Fruit fly (Drosophila melanogaster) whole organism, embryonic: ENCODE data around the gene CG10638.

Experiments used
- Asciz ChIP-seq: fragments of 200-800 bp; sonication (Bioruptor generic); optimal IDR thresholded peaks from 2 replicates; lab custom pipeline; 2017; ENCODE audit warnings: missing biosample characterization, mild to moderate bottlenecking, missing genetic modification characterization, missing genetic modification reagents
- Atf6 ChIP-seq: fragments of 200-800 bp; sonication (Bioruptor generic); IDR thresholded peaks from 2 replicates; pipeline ENCODE4 v1.3.6; 2022; ENCODE audit warnings: missing biosample characterization, missing genetic modification characterization
- Awh ChIP-seq: fragments of 200-800 bp; sonication (Bioruptor generic); IDR thresholded peaks from 2 replicates; pipeline ENCODE4, ENCODE4 v1.3.6; 2022; ENCODE audit warnings: missing biosample characterization, missing genetic modification characterization
- B-H1 ChIP-seq: fragments of 200-800 bp; sonication (Bioruptor generic); IDR thresholded peaks from 3 replicates; pipeline ENCODE4 v1.3.6; 2022; ENCODE audit warnings: missing biosample characterization, missing genetic modification characterization
- BtbVII ChIP-seq: fragments of 200-800 bp; sonication (Bioruptor generic); optimal IDR thresholded peaks from 3 replicates; lab custom pipeline; 2017; ENCODE audit warnings: missing biosample characterization, mild to moderate bottlenecking, missing genetic modification characterization
- CG11085 ChIP-seq: fragments of 200-800 bp; sonication (Bioruptor generic); IDR thresholded peaks from 2 replicates; pipeline ENCODE4 v1.3.6; 2022; ENCODE audit warnings: missing biosample characterization, missing genetic modification characterization
- CG11093 ChIP-seq: fragments of 200-800 bp; sonication (Bioruptor generic); IDR thresholded peaks from 3 replicates; pipeline ENCODE4 v1.3.6; 2022; ENCODE audit warnings: missing biosample characterization, missing genetic modification characterization
- CG11398 ChIP-seq: fragments of 200-800 bp; sonication (Bioruptor generic); optimal IDR thresholded peaks from 2 replicates; lab custom pipeline; 2016; ENCODE audit warnings: missing biosample characterization, missing genetic modification characterization
- CG13296 ChIP-seq: fragments of 200-800 bp; sonication (Bioruptor generic); optimal IDR thresholded peaks from 3 replicates; lab custom pipeline; 2018; ENCODE audit warnings: missing biosample characterization, mild to moderate bottlenecking, missing genetic modification characterization
- CG13894 ChIP-seq: fragments of 200-800 bp; sonication (Bioruptor generic); optimal IDR thresholded peaks from 3 replicates; lab custom pipeline; 2018; ENCODE audit warnings: missing biosample characterization, mild to moderate bottlenecking, missing genetic modification characterization, moderate library complexity
- CG1529 ChIP-seq: fragments of 200-800 bp; sonication (Bioruptor generic); optimal IDR thresholded peaks from 3 replicates; lab custom pipeline; 2018; ENCODE audit warnings: missing biosample characterization, missing genetic modification characterization
- CG15479 ChIP-seq: fragments of 200-800 bp; sonication (Bioruptor generic); optimal IDR thresholded peaks from 3 replicates; lab custom pipeline; 2019; ENCODE audit warnings: missing biosample characterization, mild to moderate bottlenecking, missing genetic modification characterization, moderate library complexity
- CG1602 ChIP-seq: fragments of 200-800 bp; sonication (Bioruptor generic); optimal IDR thresholded peaks from 3 replicates; lab custom pipeline; 2016; ENCODE audit warnings: missing biosample characterization, missing genetic modification characterization
- CG17359 ChIP-seq: fragments of 200-800 bp; sonication (Bioruptor generic); optimal IDR thresholded peaks from 3 replicates; lab custom pipeline; 2018; ENCODE audit warnings: missing biosample characterization, mild to moderate bottlenecking, missing genetic modification characterization, moderate library complexity
- CG3847 ChIP-seq: fragments of 200-800 bp; sonication (Bioruptor generic); IDR thresholded peaks from 2 replicates; pipeline ENCODE4 v1.3.6; 2022; ENCODE audit warnings: missing biosample characterization, missing genetic modification characterization
- CG3995 ChIP-seq: fragments of 200-800 bp; sonication (Bioruptor generic); optimal IDR thresholded peaks from 3 replicates; lab custom pipeline; 2016; ENCODE audit warnings: missing biosample characterization, missing genetic modification characterization
- CG42726 ChIP-seq: fragments of 200-800 bp; sonication (Bioruptor generic); IDR thresholded peaks from 2 replicates; pipeline ENCODE4 v1.3.6; 2022; ENCODE audit warnings: missing biosample characterization, missing genetic modification characterization; ENCODE audit not compliant: partially characterized antibody
- CG8089 ChIP-seq: fragments of 200-800 bp; sonication (Bioruptor generic); optimal IDR thresholded peaks from 3 replicates; lab custom pipeline; 2016; ENCODE audit warnings: missing biosample characterization, missing genetic modification characterization
- CrebB ChIP-seq: fragments of 200-800 bp; sonication (Bioruptor generic); optimal IDR thresholded peaks from 3 replicates; lab custom pipeline; 2018; ENCODE audit warnings: missing biosample characterization, mild to moderate bottlenecking, missing genetic modification characterization
- Dp ChIP-seq: fragments of 200-800 bp; sonication (Bioruptor generic); optimal IDR thresholded peaks from 2 replicates; lab custom pipeline; 2018; ENCODE audit warnings: missing biosample characterization, mild to moderate bottlenecking, missing genetic modification characterization, moderate library complexity
- ERR ChIP-seq: fragments of 200-800 bp; sonication (Bioruptor generic); optimal IDR thresholded peaks from 2 replicates; lab custom pipeline; 2016; ENCODE audit warnings: missing biosample characterization, missing genetic modification characterization
- Gug ChIP-seq: fragments of 200-800 bp; sonication (Bioruptor generic); IDR thresholded peaks from 4 replicates; pipeline ENCODE4 v1.3.6; 2022; ENCODE audit warnings: missing biosample characterization, missing genetic modification characterization
- HLHmδ ChIP-seq: fragments of 200-800 bp; sonication (Bioruptor generic); optimal IDR thresholded peaks from 2 replicates; lab custom pipeline; 2018; ENCODE audit warnings: missing biosample characterization, mild to moderate bottlenecking, missing genetic modification characterization, moderate library complexity
- Hr78 ChIP-seq, 2 experiments: fragments of 200-800 bp in 1 of 2; fragments of >200 bp in 1 of 2; sonication (Bioruptor generic) in 1 of 2; optimal IDR thresholded peaks; 2 replicates each; lab custom pipeline; 2017 to 2019; ENCODE audit warnings: missing biosample characterization in 2 of 2, missing genetic modification characterization in 2 of 2, mild to moderate bottlenecking in 1 of 2, moderate library complexity in 1 of 2
- Max ChIP-seq: fragments of 200-800 bp; sonication (Bioruptor generic); optimal IDR thresholded peaks from 2 replicates; lab custom pipeline; 2016; ENCODE audit warnings: missing biosample characterization, mild to moderate bottlenecking, missing genetic modification characterization
- Mes4 ChIP-seq: fragments of 200-800 bp; sonication (Bioruptor generic); optimal IDR thresholded peaks from 2 replicates; lab custom pipeline; 2016; ENCODE audit warnings: missing biosample characterization, missing genetic modification characterization
- Mrtf ChIP-seq: fragments of 200-800 bp; sonication (Bioruptor generic); IDR thresholded peaks from 3 replicates; pipeline ENCODE4 v1.3.6; 2022; ENCODE audit warnings: missing biosample characterization, missing genetic modification characterization
- Opbp ChIP-seq: fragments of 200-800 bp; sonication (Bioruptor generic); IDR thresholded peaks from 3 replicates; pipeline ENCODE4 v1.3.6; 2022; ENCODE audit warnings: missing biosample characterization, missing genetic modification characterization; ENCODE audit not compliant: partially characterized antibody
- Rfx ChIP-seq: fragments of 200-800 bp; sonication (Bioruptor generic); IDR thresholded peaks from 2 replicates; pipeline ENCODE4 v1.3.6; 2022; ENCODE audit warnings: missing biosample characterization, missing genetic modification characterization
- Side ChIP-seq: fragments of 200-800 bp; sonication (Bioruptor generic); optimal IDR thresholded peaks from 2 replicates; lab custom pipeline; 2016; ENCODE audit warnings: missing biosample characterization, missing genetic modification characterization
- TFAM ChIP-seq: fragments of 200-800 bp; sonication (Bioruptor generic); optimal IDR thresholded peaks from 2 replicates; lab custom pipeline; 2017; ENCODE audit warnings: missing biosample characterization, missing genetic modification characterization, inconsistent platforms
- Trl ChIP-seq, 3 experiments: fragments of >200 bp in 2 of 3; fragments of 200-800 bp in 1 of 3; sonication (Bioruptor generic) in 1 of 3; optimal IDR thresholded peaks; 2 replicates in 1 of 3; 3 replicates in 2 of 3; lab custom pipeline; 2016 to 2017; ENCODE audit warnings: missing biosample characterization in 1 of 3, missing genetic modification characterization in 1 of 3
- ems ChIP-seq: fragments of 200-800 bp; sonication (Bioruptor generic); optimal IDR thresholded peaks from 3 replicates; lab custom pipeline; 2016; ENCODE audit warnings: missing biosample characterization, missing genetic modification characterization
- grn ChIP-seq: fragments of 200-800 bp; sonication (Bioruptor generic); optimal IDR thresholded peaks from 3 replicates; lab custom pipeline; 2017; ENCODE audit warnings: missing biosample characterization, missing genetic modification characterization
- her ChIP-seq: fragments of 200-800 bp; sonication (Bioruptor generic); optimal IDR thresholded peaks from 2 replicates; lab custom pipeline; 2016; ENCODE audit warnings: missing biosample characterization, missing genetic modification characterization
- hkb ChIP-seq, 2 experiments: fragments of 200-800 bp in 1 of 2; fragments of >200 bp in 1 of 2; sonication (Bioruptor generic) in 1 of 2; IDR thresholded peaks in 1 of 2; optimal IDR thresholded peaks in 1 of 2; 2 replicates each; pipeline versions ENCODE4 v1.3.6 to Lab custom; 2017 to 2022; ENCODE audit warnings: missing biosample characterization in 1 of 2, missing genetic modification characterization in 1 of 2
- ind ChIP-seq: fragments of 200-800 bp; sonication (Bioruptor generic); optimal IDR thresholded peaks from 3 replicates; lab custom pipeline; 2016; ENCODE audit warnings: missing biosample characterization, missing genetic modification characterization
- insv ChIP-seq, 2 experiments: fragments of 200-800 bp; sonication (Bioruptor generic); optimal IDR thresholded peaks; 3 replicates each; lab custom pipeline; 2016 to 2018; ENCODE audit warnings: missing biosample characterization in 2 of 2, missing genetic modification characterization in 2 of 2
- jigr1 ChIP-seq: fragments of 200-800 bp; sonication (Bioruptor generic); IDR thresholded peaks from 3 replicates; pipeline ENCODE4 v1.3.6; 2022; ENCODE audit warnings: missing biosample characterization, missing genetic modification characterization
- kah ChIP-seq: fragments of 200-800 bp; sonication (Bioruptor generic); optimal IDR thresholded peaks from 2 replicates; lab custom pipeline; 2018; ENCODE audit warnings: missing biosample characterization, mild to moderate bottlenecking, missing genetic modification characterization
- kni ChIP-seq: fragments of 200-800 bp; sonication (Bioruptor generic); optimal IDR thresholded peaks from 3 replicates; lab custom pipeline; 2017; ENCODE audit warnings: mild to moderate bottlenecking, missing biosample characterization, missing genetic modification reagents, missing genetic modification characterization
- lbe ChIP-seq: fragments of 200-800 bp; sonication (Bioruptor generic); optimal IDR thresholded peaks from 2 replicates; lab custom pipeline; 2016; ENCODE audit warnings: missing biosample characterization, mild to moderate bottlenecking, missing genetic modification characterization
- lmd ChIP-seq: fragments of 200-800 bp; sonication (Bioruptor generic); IDR thresholded peaks from 2 replicates; pipeline ENCODE4 v1.3.6; 2022; ENCODE audit warnings: missing biosample characterization, missing genetic modification characterization
- mam ChIP-seq: fragments of 200-800 bp; sonication (Bioruptor generic); optimal IDR thresholded peaks from 3 replicates; lab custom pipeline; 2016; ENCODE audit warnings: missing biosample characterization, missing genetic modification characterization
- nom ChIP-seq: fragments of 200-800 bp; sonication (Bioruptor generic); optimal IDR thresholded peaks from 2 replicates; lab custom pipeline; 2017; ENCODE audit warnings: missing biosample characterization, missing genetic modification characterization, mild to moderate bottlenecking, moderate library complexity, missing genetic modification reagents
- p53 ChIP-seq: fragments of 200-800 bp; sonication (Bioruptor generic); optimal IDR thresholded peaks from 2 replicates; lab custom pipeline; 2016; ENCODE audit warnings: missing biosample characterization, missing genetic modification characterization
- pzg ChIP-seq: fragments of 200-800 bp; sonication (Bioruptor generic); optimal IDR thresholded peaks from 3 replicates; lab custom pipeline; 2018; ENCODE audit warnings: missing biosample characterization, mild to moderate bottlenecking, missing genetic modification characterization, moderate library complexity
- ssp ChIP-seq: fragments of 200-800 bp; sonication (Bioruptor generic); IDR thresholded peaks from 2 replicates; pipeline ENCODE4 v1.3.6; 2022; ENCODE audit warnings: missing biosample characterization, missing genetic modification characterization
- zen ChIP-seq: fragments of 200-800 bp; sonication (Bioruptor generic); optimal IDR thresholded peaks from 3 replicates; lab custom pipeline; 2018; ENCODE audit warnings: missing biosample characterization, mild to moderate bottlenecking, missing genetic modification characterization, moderate library complexity

The CG10638 gene

DNA sequence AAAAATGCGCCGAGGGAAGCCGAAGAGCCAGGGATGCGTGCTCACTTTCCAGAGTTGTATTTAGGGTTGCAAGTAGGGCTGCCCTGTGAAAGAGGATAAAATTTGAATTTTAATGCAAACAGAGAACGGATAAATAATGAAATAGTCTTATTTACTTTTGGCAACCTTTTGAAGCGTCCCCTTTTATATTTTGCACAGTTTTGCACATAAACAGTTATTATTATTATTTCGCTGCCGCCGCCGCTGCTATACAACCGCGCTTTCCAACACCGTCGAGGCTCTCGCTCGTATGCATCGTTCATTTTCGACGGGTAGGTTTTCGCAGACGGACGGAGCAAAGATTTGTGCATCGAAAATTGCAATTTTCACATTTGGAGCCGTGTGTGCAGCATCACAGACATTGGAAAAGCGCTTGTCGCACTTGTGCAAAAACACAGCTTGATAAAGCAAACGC, 13.7 kb upstream of the CG10638 start, which contains the start of the genes sti and tral (continued):
- TF ChIP-seq Max (peak; percentile 88), kni (GFP tag; lab: Kevin White, UChicago) (peak; percentile 83), Awh (peak; percentile 61), CG13894 (tag; lab: Kevin White, UChicago) (peak; percentile 88), insv (GFP tag; optimal IDR thresholded peaks at IDR 0.05; lab: Kevin White, UChicago) (peak in 1 of 2 experiments; percentile 74), Atf6 (GFP tag; lab: Robert Waterston, UW) (peak; percentile 85), CG11093 (GFP tag; lab: Robert Waterston, UW) (peak; percentile 82), Hr78 (GFP tag; optimal IDR thresholded peaks at IDR 0.05; lab: Kevin White, UChicago) (no peak), Dp (GFP tag; lab: Kevin White, UChicago) (peak; percentile 96), CG11398 (GFP tag; lab: Kevin White, UChicago) (peak; percentile 77), HLHmδ (GFP tag; lab: Kevin White, UChicago) (no peak), Rfx (peak; percentile 92), Mrtf (peak; percentile 80), her (GFP tag; lab: Kevin White, UChicago) (peak; percentile 87), ssp (GFP tag; lab: Robert Waterston, UW) (peak; percentile 70), kah (GFP tag; lab: Kevin White, UChicago) (peak; percentile 36), Opbp (no peak), BtbVII (GFP tag; lab: Kevin White, UChicago) (peak; percentile 61), CG15479 (GFP tag; lab: Kevin White, UChicago) (peak; percentile 43), Gug (GFP tag; lab: Robert Waterston, UW) (peak; percentile 91), jigr1 (GFP tag; lab: Robert Waterston, UW) (peak; percentile 38; the same call in 1 of the 3 replicates), CG42726 (GFP tag; lab: Robert Waterston, UW) (no peak; the same call in 1 of the 2 replicates), Asciz (GFP tag; lab: Kevin White, UChicago) (peak; percentile 40), CG11085 (GFP tag; lab: Robert Waterston, UW) (peak; percentile 81), CG1529 (GFP tag; lab: Kevin White, UChicago) (peak; percentile 58), p53 (GFP tag; lab: Kevin White, UChicago) (peak; percentile 88), CG3847 (GFP tag; lab: Robert Waterston, UW) (peak; percentile 91), Trl (optimal IDR thresholded peaks at IDR 0.05; lab: Kevin White, UChicago) (peak in 1 of 2 experiments; percentile 12), Trl (GFP tag; optimal IDR thresholded peaks at IDR 0.05; lab: Kevin White, UChicago) (peak; percentile 96), CG13296 (peak; percentile 72), CG3995 (GFP tag; lab: Kevin White, UChicago) (peak; percentile 66), ems (peak; percentile 91), CG8089 (GFP tag; lab: Kevin White, UChicago) (peak; percentile 89), hkb (optimal IDR thresholded peaks at IDR 0.05; lab: Kevin White, UChicago) (peak; percentile 81), hkb (GFP tag; IDR thresholded peaks at IDR 0.05; lab: Robert Waterston, UW) (peak; percentile 83), Mes4 (GFP tag; lab: Kevin White, UChicago) (peak; percentile 86), ind (GFP tag; lab: Kevin White, UChicago) (peak; percentile 91), pzg (peak; percentile 93), TFAM (GFP tag; lab: Kevin White, UChicago) (no peak), Side (GFP tag; lab: Kevin White, UChicago) (peak; percentile 94), nom (GFP tag; lab: Kevin White, UChicago) (peak; percentile 51), lbe (GFP tag; lab: Kevin White, UChicago) (peak; percentile 80), ERR (GFP tag; lab: Kevin White, UChicago) (peak; percentile 86), mam (peak; percentile 97), lmd (GFP tag; lab: Robert Waterston, UW) (peak; percentile 84), B-H1 (GFP tag; lab: Robert Waterston, UW) (peak; percentile 76), zen (tag; lab: Kevin White, UChicago) (peak; percentile 82), CrebB (peak; percentile 75), grn (GFP tag; lab: Kevin White, UChicago) (peak; percentile 40), CG1602 (GFP tag; lab: Kevin White, UChicago) (peak; percentile 88), CG17359 (peak; percentile 86)
